Fruit fly (Drosophila melanogaster) whole organism, prepupa: ENCODE measurements around the gene CG14417.
A peak's percentile ranks its signal among the peaks of the same experiment; 100 is the strongest.

ENCODE experiments used
- CG10631 ChIP-seq: fragments of 200-800 bp; sonication (Bioruptor generic); optimal IDR thresholded peaks from 2 replicates; lab custom pipeline; 2016; ENCODE audit warnings: missing biosample characterization, missing genetic modification characterization
- CG10669 ChIP-seq: fragments of 200-800 bp; sonication (Bioruptor generic); optimal IDR thresholded peaks from 3 replicates; lab custom pipeline; 2018; ENCODE audit warnings: missing biosample characterization, mild to moderate bottlenecking, missing genetic modification characterization, moderate library complexity
- CG11294 ChIP-seq: fragments of 200-800 bp; sonication (Bioruptor generic); IDR thresholded peaks from 2 replicates; pipeline ENCODE4 v1.3.6; 2022; ENCODE audit warnings: missing biosample characterization, missing genetic modification characterization
- CG11762 ChIP-seq: fragments of 200-800 bp; sonication (Bioruptor generic); optimal IDR thresholded peaks from 3 replicates; lab custom pipeline; 2016; ENCODE audit warnings: missing biosample characterization, missing genetic modification characterization; ENCODE audit not compliant: insufficient read depth
- CG11902 ChIP-seq: fragments of 200-800 bp; sonication (Bioruptor generic); optimal IDR thresholded peaks from 3 replicates; lab custom pipeline; 2016; ENCODE audit warnings: missing biosample characterization, missing genetic modification characterization
- CG15336 ChIP-seq: fragments of 200-800 bp; sonication (Bioruptor generic); IDR thresholded peaks from 2 replicates; pipeline ENCODE4 v1.3.6; 2022; ENCODE audit warnings: missing biosample characterization, missing genetic modification characterization
- CG1621 ChIP-seq: fragments of 200-800 bp; sonication (Bioruptor generic); optimal IDR thresholded peaks from 3 replicates; lab custom pipeline; 2018; ENCODE audit warnings: missing biosample characterization, mild to moderate bottlenecking, missing genetic modification characterization
- CG3032 ChIP-seq: fragments of 200-800 bp; optimal IDR thresholded peaks from 2 replicates; lab custom pipeline; 2019; ENCODE audit warnings: missing biosample characterization, mild to moderate bottlenecking, missing genetic modification characterization, moderate library complexity
- CG31627 ChIP-seq: fragments of 200-800 bp; sonication (Bioruptor generic); optimal IDR thresholded peaks from 3 replicates; lab custom pipeline; 2016; ENCODE audit warnings: missing biosample characterization, missing genetic modification characterization
- CG32006 ChIP-seq: fragments of 200-800 bp; sonication (Bioruptor generic); optimal IDR thresholded peaks from 3 replicates; lab custom pipeline; 2017; ENCODE audit warnings: missing biosample characterization, mild to moderate bottlenecking, missing genetic modification characterization
- CG34406 ChIP-seq: fragments of 200-800 bp; sonication (Bioruptor generic); optimal IDR thresholded peaks from 3 replicates; lab custom pipeline; 2016; ENCODE audit warnings: missing biosample characterization, missing genetic modification characterization
- CG3919 ChIP-seq: fragments of 200-800 bp; sonication (Bioruptor generic); optimal IDR thresholded peaks from 3 replicates; lab custom pipeline; 2016; ENCODE audit warnings: missing biosample characterization, missing genetic modification characterization
- CG6276 ChIP-seq: fragments of 200-800 bp; sonication (Bioruptor generic); optimal IDR thresholded peaks from 2 replicates; lab custom pipeline; 2017; ENCODE audit warnings: missing biosample characterization, mild to moderate bottlenecking, missing genetic modification characterization
- CG6792 ChIP-seq: fragments of 200-800 bp; sonication (Bioruptor generic); optimal IDR thresholded peaks from 3 replicates; lab custom pipeline; 2016; ENCODE audit warnings: missing biosample characterization, missing genetic modification characterization
- CG6808 ChIP-seq: fragments of 200-800 bp; sonication (Bioruptor generic); optimal IDR thresholded peaks from 3 replicates; lab custom pipeline; 2017; ENCODE audit warnings: missing biosample characterization, missing genetic modification characterization, mild to moderate bottlenecking, moderate library complexity, missing genetic modification reagents
- CG6854 ChIP-seq: fragments of 200-800 bp; sonication (Bioruptor generic); optimal IDR thresholded peaks from 2 replicates; lab custom pipeline; 2017; ENCODE audit warnings: missing biosample characterization, mild to moderate bottlenecking, missing genetic modification characterization
- CG7368 ChIP-seq: fragments of 200-800 bp; sonication (Bioruptor generic); optimal IDR thresholded peaks from 3 replicates; lab custom pipeline; 2016; ENCODE audit warnings: missing biosample characterization, missing genetic modification characterization
- CG8119 ChIP-seq: fragments of 200-800 bp; sonication (Bioruptor generic); IDR thresholded peaks from 3 replicates; pipeline ENCODE4 v1.3.6; 2022; ENCODE audit warnings: missing biosample characterization, missing genetic modification characterization
- CG8319 ChIP-seq: fragments of 200-800 bp; sonication (Bioruptor generic); optimal IDR thresholded peaks from 3 replicates; lab custom pipeline; 2016; ENCODE audit warnings: missing biosample characterization, missing genetic modification characterization
- CG8632 ChIP-seq: fragments of 200-800 bp; sonication (Bioruptor generic); optimal IDR thresholded peaks from 3 replicates; lab custom pipeline; 2016; ENCODE audit warnings: missing biosample characterization, missing genetic modification characterization
- Eip75B ChIP-seq: fragments of 200-800 bp; sonication (Bioruptor generic); optimal IDR thresholded peaks from 3 replicates; lab custom pipeline; 2016; ENCODE audit warnings: missing biosample characterization, missing genetic modification characterization
- Eip78C ChIP-seq: fragments of 200-800 bp; sonication (Bioruptor generic); peaks from one replicate; lab custom pipeline; 2016; ENCODE audit warnings: missing biosample characterization, missing genetic modification characterization
- Eip93F ChIP-seq: fragments of 200-800 bp; sonication (Bioruptor generic); optimal IDR thresholded peaks from 2 replicates; lab custom pipeline; 2016; ENCODE audit warnings: missing biosample characterization, mild to moderate bottlenecking, missing genetic modification characterization
- Ets21C ChIP-seq: fragments of 200-800 bp; sonication (Bioruptor generic); optimal IDR thresholded peaks from 3 replicates; lab custom pipeline; 2016; ENCODE audit warnings: missing biosample characterization, missing genetic modification characterization
- Ets96B ChIP-seq: fragments of 200-800 bp; optimal IDR thresholded peaks from 2 replicates; lab custom pipeline; 2019; ENCODE audit warnings: missing biosample characterization, mild to moderate bottlenecking, missing genetic modification characterization, moderate library complexity
- Gug ChIP-seq: fragments of 200-800 bp; sonication (Bioruptor generic); IDR thresholded peaks from 2 replicates; pipeline ENCODE4 v1.3.6; 2022; ENCODE audit warnings: missing biosample characterization, missing genetic modification characterization
- Hr38 ChIP-seq: sonication (Bioruptor generic); optimal IDR thresholded peaks from 2 replicates; lab custom pipeline; 2016; ENCODE audit warnings: missing biosample characterization, missing genetic modification characterization
- Hr39 ChIP-seq: fragments of 200-800 bp; sonication (Bioruptor generic); optimal IDR thresholded peaks from 2 replicates; lab custom pipeline; 2016; ENCODE audit warnings: missing biosample characterization, missing genetic modification characterization
- Hr4 ChIP-seq: fragments of 200-800 bp; sonication (Bioruptor generic); optimal IDR thresholded peaks from 3 replicates; lab custom pipeline; 2016; ENCODE audit warnings: missing biosample characterization, missing genetic modification characterization
- Lpt ChIP-seq: fragments of 200-800 bp; sonication (Bioruptor generic); optimal IDR thresholded peaks from 3 replicates; lab custom pipeline; 2016; ENCODE audit warnings: missing biosample characterization, missing genetic modification characterization
- OdsH ChIP-seq: fragments of 200-800 bp; sonication (Bioruptor generic); optimal IDR thresholded peaks from 3 replicates; lab custom pipeline; 2016; ENCODE audit warnings: missing biosample characterization, missing genetic modification characterization
- Smox ChIP-seq: fragments of 200-800 bp; sonication (Bioruptor generic); optimal IDR thresholded peaks from 3 replicates; lab custom pipeline; 2016; ENCODE audit warnings: missing biosample characterization, missing genetic modification characterization
- Sox102F ChIP-seq: fragments of 200-800 bp; sonication (Bioruptor generic); optimal IDR thresholded peaks from 2 replicates; lab custom pipeline; 2016; ENCODE audit warnings: missing biosample characterization, mild to moderate bottlenecking, missing genetic modification characterization
- Sox14 ChIP-seq: fragments of 200-800 bp; sonication (Bioruptor generic); optimal IDR thresholded peaks from 3 replicates; lab custom pipeline; 2016; ENCODE audit warnings: missing biosample characterization, missing genetic modification characterization
- Sox15 ChIP-seq: fragments of 200-800 bp; sonication (Bioruptor generic); optimal IDR thresholded peaks from 3 replicates; lab custom pipeline; 2016; ENCODE audit warnings: missing biosample characterization, missing genetic modification characterization
- achi ChIP-seq: fragments of 200-800 bp; sonication (Bioruptor generic); optimal IDR thresholded peaks from 3 replicates; lab custom pipeline; 2016; ENCODE audit warnings: missing biosample characterization, missing genetic modification characterization
- acj6 ChIP-seq: fragments of 200-800 bp; sonication (Bioruptor generic); optimal IDR thresholded peaks from 3 replicates; lab custom pipeline; 2016; ENCODE audit warnings: missing biosample characterization, missing genetic modification characterization
- cyc ChIP-seq: fragments of 200-800 bp; sonication (Bioruptor generic); optimal IDR thresholded peaks from 3 replicates; lab custom pipeline; 2016; ENCODE audit warnings: missing biosample characterization, missing genetic modification characterization
- dsx ChIP-seq: fragments of 200-800 bp; optimal IDR thresholded peaks from 3 replicates; lab custom pipeline; 2019; ENCODE audit warnings: missing biosample characterization, mild to moderate bottlenecking, missing genetic modification characterization, moderate library complexity; ENCODE audit not compliant: poor library complexity, severe bottlenecking
- eg ChIP-seq: fragments of 200-800 bp; sonication (Bioruptor generic); IDR thresholded peaks from 3 replicates; pipeline ENCODE4 v1.3.6; 2022; ENCODE audit warnings: missing biosample characterization, missing genetic modification characterization
- fd59A ChIP-seq: fragments of 200-800 bp; sonication (Bioruptor generic); optimal IDR thresholded peaks from 2 replicates; lab custom pipeline; 2017; ENCODE audit warnings: missing biosample characterization, mild to moderate bottlenecking, missing genetic modification characterization, missing genetic modification reagents
- fkh ChIP-seq: fragments of 200-800 bp; sonication (Bioruptor generic); optimal IDR thresholded peaks from 3 replicates; lab custom pipeline; 2017; ENCODE audit warnings: missing biosample characterization, mild to moderate bottlenecking, missing genetic modification characterization, moderate library complexity
- lz ChIP-seq: fragments of 200-800 bp; sonication (Bioruptor generic); optimal IDR thresholded peaks from 3 replicates; lab custom pipeline; 2016; ENCODE audit warnings: missing biosample characterization, missing genetic modification characterization
- net ChIP-seq: fragments of 200-800 bp; sonication (Bioruptor generic); optimal IDR thresholded peaks from 3 replicates; lab custom pipeline; 2016; ENCODE audit warnings: missing biosample characterization, missing genetic modification characterization
- pdm3 ChIP-seq: fragments of 200-800 bp; sonication (Bioruptor generic); optimal IDR thresholded peaks from 3 replicates; lab custom pipeline; 2016; ENCODE audit warnings: missing biosample characterization, missing genetic modification characterization
- salr ChIP-seq, 2 experiments: fragments of 200-800 bp; sonication (Bioruptor generic); optimal IDR thresholded peaks; 3 replicates each; lab custom pipeline; 2016 to 2018; ENCODE audit warnings: missing biosample characterization in 2 of 2, missing genetic modification characterization in 2 of 2, mild to moderate bottlenecking in 1 of 2
- ss ChIP-seq, 2 experiments: fragments of 200-800 bp; sonication (Bioruptor generic); optimal IDR thresholded peaks; 2 replicates in 1 of 2; 3 replicates in 1 of 2; lab custom pipeline; 2017 to 2018; ENCODE audit warnings: mild to moderate bottlenecking in 2 of 2, missing biosample characterization in 2 of 2, missing genetic modification characterization in 2 of 2, moderate library complexity in 1 of 2
- svp ChIP-seq: fragments of 200-800 bp; sonication (Bioruptor generic); peaks from one replicate; lab custom pipeline; 2016; ENCODE audit warnings: missing biosample characterization, missing genetic modification characterization
- topi ChIP-seq: fragments of 200-800 bp; sonication (Bioruptor generic); optimal IDR thresholded peaks from 3 replicates; lab custom pipeline; 2016; ENCODE audit warnings: missing biosample characterization, missing genetic modification characterization

Gene CG14417

DNA sequence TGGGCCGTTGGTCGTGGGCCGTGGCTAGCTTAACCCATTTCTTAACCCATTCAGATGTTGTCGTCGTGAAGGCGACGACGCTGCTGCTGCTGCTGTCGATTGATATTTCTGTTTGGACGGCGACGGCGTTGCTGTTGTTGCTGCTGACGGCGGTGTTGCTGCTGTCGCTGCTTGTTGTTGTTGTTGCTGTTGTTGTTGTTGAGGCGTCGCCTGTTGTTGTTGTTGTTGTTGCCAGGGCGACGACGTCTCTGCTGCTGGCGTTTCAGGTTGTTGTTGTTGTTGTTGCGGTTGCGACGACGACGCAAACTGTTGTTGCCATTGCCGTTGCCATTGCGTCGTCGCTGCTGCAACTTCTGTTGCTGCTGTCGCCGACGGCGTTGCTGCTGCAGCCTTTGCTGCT, 6.2 kb upstream of the CG14417 start:
- TF ChIP-seq CG6792 (GFP tag; lab: Kevin White, UChicago) (no peak), lz (no peak), Ets96B (no peak), eg (GFP tag; lab: Robert Waterston, UW) (no peak), Sox102F (GFP tag; lab: Kevin White, UChicago) (no peak), Ets21C (GFP tag; lab: Kevin White, UChicago) (no peak), salr (GFP tag; optimal IDR thresholded peaks at IDR 0.05; lab: Kevin White, UChicago) (no peak), Gug (GFP tag; lab: Robert Waterston, UW) (no peak), pdm3 (no peak), ss (GFP tag; optimal IDR thresholded peaks at IDR 0.05; lab: Kevin White, UChicago) (no peak), CG8319 (GFP tag; lab: Kevin White, UChicago) (no peak), CG10631 (GFP tag; lab: Kevin White, UChicago) (no peak), Eip75B (GFP tag; lab: Kevin White, UChicago) (no peak), CG6854 (GFP tag; lab: Kevin White, UChicago) (no peak), Hr38 (GFP tag; lab: Kevin White, UChicago) (no peak), CG6808 (GFP tag; lab: Kevin White, UChicago) (no peak)

DNA sequence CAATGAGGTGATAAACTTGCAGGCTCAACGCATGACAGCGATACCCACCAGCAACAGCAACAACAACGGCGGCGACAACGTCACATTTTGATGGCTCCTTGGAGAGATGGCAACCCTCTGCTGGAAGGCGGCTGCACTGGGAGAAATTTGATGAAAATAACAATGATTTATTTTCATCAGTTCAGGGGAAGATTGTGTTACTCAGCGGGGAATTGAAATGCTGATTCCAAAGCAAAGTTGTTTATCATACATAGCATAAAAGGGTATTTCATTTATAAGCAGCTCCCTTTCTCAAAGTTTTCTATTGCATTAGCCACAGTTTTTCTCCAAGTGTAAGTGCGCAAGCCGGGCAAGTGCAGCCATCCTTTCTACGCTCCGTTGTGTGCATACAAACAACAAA, 4.3 kb upstream of the CG14417 start:
- no peak for TF ChIP-seq CG11902 (GFP tag; lab: Kevin White, UChicago)
- TF ChIP-seq CG8119 (GFP tag; lab: Robert Waterston, UW), result peak; percentile 44; the same call in 1 of the 3 replicates
- peak; percentile 22 for TF ChIP-seq lz
- TF ChIP-seq topi (GFP tag; lab: Kevin White, UChicago), result no peak
- peak; percentile 24 for TF ChIP-seq OdsH (GFP tag; lab: Kevin White, UChicago)
- TF ChIP-seq CG7368, result no peak
- TF ChIP-seq acj6 (GFP tag; lab: Kevin White, UChicago), result peak; percentile 28
- peak; percentile 18 for TF ChIP-seq cyc (GFP tag; lab: Kevin White, UChicago)
- TF ChIP-seq CG32006 (GFP tag; lab: Kevin White, UChicago), result peak; percentile 29
- TF ChIP-seq pdm3, result peak; percentile 45
- TF ChIP-seq CG11762, result no peak
- TF ChIP-seq CG6854 (GFP tag; lab: Kevin White, UChicago), result no peak
- peak; percentile 9 for TF ChIP-seq Sox102F (GFP tag; lab: Kevin White, UChicago)
- TF ChIP-seq CG6792 (GFP tag; lab: Kevin White, UChicago), result peak; percentile 26
- TF ChIP-seq CG31627 (GFP tag; lab: Kevin White, UChicago), result peak; percentile 20
- TF ChIP-seq Ets21C (GFP tag; lab: Kevin White, UChicago), result peak; percentile 0
- TF ChIP-seq salr (GFP tag; optimal IDR thresholded peaks at IDR 0.05; lab: Kevin White, UChicago), result no peak
- peak; percentile 15 for TF ChIP-seq Hr39 (GFP tag; lab: Kevin White, UChicago)
- TF ChIP-seq CG8632 (GFP tag; lab: Kevin White, UChicago), result no peak
- peak; percentile 42 for TF ChIP-seq CG10669 (GFP tag; lab: Kevin White, UChicago)
- TF ChIP-seq Sox15 (GFP tag; lab: Kevin White, UChicago), result no peak
- TF ChIP-seq Hr4 (GFP tag; lab: Kevin White, UChicago), result no peak
- peak; percentile 33 for TF ChIP-seq CG1621 (tag; lab: Kevin White, UChicago)
- peak; percentile 10 for TF ChIP-seq Sox14 (GFP tag; lab: Kevin White, UChicago)
- peak; percentile 2 for TF ChIP-seq CG34406 (GFP tag; lab: Kevin White, UChicago)
- no peak for TF ChIP-seq Gug (GFP tag; lab: Robert Waterston, UW)
- TF ChIP-seq Eip78C, result peak; percentile 75
- no peak for TF ChIP-seq CG6276 (GFP tag; lab: Kevin White, UChicago)
- no peak for TF ChIP-seq CG3032
- TF ChIP-seq fkh (GFP tag; lab: Kevin White, UChicago), result no peak
- TF ChIP-seq net, result no peak
- peak; percentile 19 for TF ChIP-seq achi
- TF ChIP-seq Lpt, result no peak
- no peak for TF ChIP-seq CG8319 (GFP tag; lab: Kevin White, UChicago)
- peak; percentile 1 for TF ChIP-seq Smox
- no peak for TF ChIP-seq Eip93F (GFP tag; lab: Kevin White, UChicago)
- peak; percentile 31; the same call in 1 of the 2 replicates for TF ChIP-seq CG15336 (GFP tag; lab: Robert Waterston, UW)
- TF ChIP-seq Hr38 (GFP tag; lab: Kevin White, UChicago), result no peak
- TF ChIP-seq CG11294 (GFP tag; lab: Robert Waterston, UW), result no peak
- peak; percentile 54 for TF ChIP-seq svp
- TF ChIP-seq dsx (GFP tag; lab: Kevin White, UChicago), result peak; percentile 24
- TF ChIP-seq Eip75B (GFP tag; lab: Kevin White, UChicago), result no peak
- TF ChIP-seq eg (GFP tag; lab: Robert Waterston, UW), result no peak
- TF ChIP-seq CG3919 (GFP tag; lab: Kevin White, UChicago), result peak; percentile 38
- peak; percentile 48 for TF ChIP-seq fd59A (GFP tag; lab: Kevin White, UChicago)
